Fruit fly (Drosophila melanogaster) whole organism, embryonic: ENCODE data around the gene beta'COP.

ENCODE experiments used
- CG17568 ChIP-seq: fragments of 200-800 bp; sonication (Bioruptor generic); optimal IDR thresholded peaks from 2 replicates; lab custom pipeline; 2018; ENCODE audit warnings: missing biosample characterization, mild to moderate bottlenecking, missing genetic modification characterization, moderate library complexity
- ERR ChIP-seq: fragments of 200-800 bp; sonication (Bioruptor generic); optimal IDR thresholded peaks from 2 replicates; lab custom pipeline; 2016; ENCODE audit warnings: missing biosample characterization, missing genetic modification characterization
- ranshi ChIP-seq: fragments of 200-800 bp; sonication (Bioruptor generic); IDR thresholded peaks from 2 replicates; pipeline ENCODE4 v1.3.6; 2022; ENCODE audit warnings: missing biosample characterization, missing genetic modification characterization
- row ChIP-seq: fragments of 200-800 bp; sonication (Bioruptor generic); IDR thresholded peaks from 3 replicates; pipeline ENCODE4 v1.3.6; 2022; ENCODE audit warnings: missing biosample characterization, missing genetic modification characterization

- no peak for TF ChIP-seq ranshi (GFP tag; lab: Robert Waterston, UW)
- TF ChIP-seq CG17568 (GFP tag; lab: Kevin White, UChicago): no peak
- no peak for TF ChIP-seq row
- no peak for TF ChIP-seq ERR (GFP tag; lab: Kevin White, UChicago)
These were observed 46.0 kb upstream of the beta'COP start for dm6 chr2L:13332736-13333135.
